Fruit fly (Drosophila melanogaster) whole organism, embryonic: ENCODE results near the gene CG10137.

Source experiments
- ATbp ChIP-seq: fragments of 200-800 bp; sonication (Bioruptor generic); optimal IDR thresholded peaks from 2 replicates; lab custom pipeline; 2017; ENCODE audit warnings: missing biosample characterization, mild to moderate bottlenecking, missing genetic modification characterization, missing genetic modification reagents
- Ada2b ChIP-seq: fragments of 200-800 bp; sonication (Bioruptor generic); IDR thresholded peaks from 2 replicates; pipeline ENCODE4 v1.3.6; 2022; ENCODE audit warnings: missing biosample characterization, missing genetic modification characterization
- Bdp1 ChIP-seq: fragments of 200-800 bp; sonication (Bioruptor generic); optimal IDR thresholded peaks from 3 replicates; lab custom pipeline; 2016; ENCODE audit warnings: missing biosample characterization, missing genetic modification characterization
- CG1024 ChIP-seq: fragments of 200-800 bp; sonication (Bioruptor generic); IDR thresholded peaks from 2 replicates; pipeline ENCODE4 v1.3.6; 2022; ENCODE audit warnings: missing biosample characterization, missing genetic modification characterization
- CG10274 ChIP-seq: fragments of 200-800 bp; sonication (Bioruptor generic); optimal IDR thresholded peaks from 3 replicates; lab custom pipeline; 2017; ENCODE audit warnings: missing biosample characterization, mild to moderate bottlenecking, missing genetic modification characterization
- CG10979 ChIP-seq: fragments of 200-800 bp; sonication (Bioruptor generic); optimal IDR thresholded peaks from 2 replicates; lab custom pipeline; 2018; ENCODE audit warnings: missing biosample characterization, mild to moderate bottlenecking, missing genetic modification characterization, moderate library complexity
- CG14050 ChIP-seq: fragments of 200-800 bp; sonication (Bioruptor generic); IDR thresholded peaks from 3 replicates; pipeline ENCODE4 v1.3.6; 2022; ENCODE audit warnings: missing biosample characterization, missing genetic modification characterization
- CG14441 ChIP-seq: fragments of 200-800 bp; sonication (Bioruptor generic); IDR thresholded peaks from 2 replicates; pipeline ENCODE4 v1.3.6; 2022; ENCODE audit warnings: missing biosample characterization, missing genetic modification characterization
- CG16813 ChIP-seq: fragments of 200-800 bp; sonication (Bioruptor generic); IDR thresholded peaks from 3 replicates; pipeline ENCODE4 v1.3.6; 2022; ENCODE audit warnings: missing biosample characterization, missing genetic modification characterization; ENCODE audit not compliant: partially characterized antibody
- CG2712 ChIP-seq: fragments of 200-800 bp; optimal IDR thresholded peaks from 3 replicates; lab custom pipeline; 2019; ENCODE audit warnings: missing biosample characterization, mild to moderate bottlenecking, missing genetic modification characterization, moderate library complexity
- CG30020 ChIP-seq: fragments of 200-800 bp; optimal IDR thresholded peaks from 2 replicates; lab custom pipeline; 2019; ENCODE audit warnings: missing biosample characterization, mild to moderate bottlenecking, missing genetic modification characterization, moderate library complexity
- CG30403 ChIP-seq: fragments of 200-800 bp; sonication (Bioruptor generic); optimal IDR thresholded peaks from 3 replicates; lab custom pipeline; 2016; ENCODE audit warnings: missing biosample characterization, missing genetic modification characterization
- CG3407 ChIP-seq: fragments of 200-800 bp; sonication (Bioruptor generic); optimal IDR thresholded peaks from 2 replicates; lab custom pipeline; 2018; ENCODE audit warnings: missing biosample characterization, mild to moderate bottlenecking, missing genetic modification characterization
- CG4360 ChIP-seq: fragments of 200-800 bp; sonication (Bioruptor generic); IDR thresholded peaks from 2 replicates; pipeline ENCODE4 v1.3.6; 2022; ENCODE audit warnings: missing biosample characterization, missing genetic modification characterization
- CG4707 ChIP-seq: fragments of 200-800 bp; sonication (Bioruptor generic); optimal IDR thresholded peaks from 2 replicates; lab custom pipeline; 2018; ENCODE audit warnings: missing biosample characterization, mild to moderate bottlenecking, missing genetic modification characterization, moderate library complexity
- CG4820 ChIP-seq: fragments of 200-800 bp; sonication (Bioruptor generic); optimal IDR thresholded peaks from 3 replicates; lab custom pipeline; 2016; ENCODE audit warnings: missing biosample characterization, missing genetic modification characterization
- CG4854 ChIP-seq: fragments of 200-800 bp; sonication (Bioruptor generic); optimal IDR thresholded peaks from 2 replicates; lab custom pipeline; 2016; ENCODE audit warnings: missing biosample characterization, missing genetic modification characterization, inconsistent platforms
- CG6854 ChIP-seq: fragments of 200-800 bp; sonication (Bioruptor generic); optimal IDR thresholded peaks from 3 replicates; lab custom pipeline; 2017; ENCODE audit warnings: missing biosample characterization, mild to moderate bottlenecking, missing genetic modification characterization
- CG9876 ChIP-seq: fragments of 200-800 bp; sonication (Bioruptor generic); optimal IDR thresholded peaks from 2 replicates; lab custom pipeline; 2016; ENCODE audit warnings: missing biosample characterization, missing genetic modification characterization
- Elba2 ChIP-seq: fragments of 200-800 bp; sonication (Bioruptor generic); optimal IDR thresholded peaks from 3 replicates; lab custom pipeline; 2016; ENCODE audit warnings: missing biosample characterization, missing genetic modification characterization
- HLHmδ ChIP-seq: fragments of 200-800 bp; sonication (Bioruptor generic); optimal IDR thresholded peaks from 2 replicates; lab custom pipeline; 2018; ENCODE audit warnings: missing biosample characterization, mild to moderate bottlenecking, missing genetic modification characterization, moderate library complexity
- Hey ChIP-seq: fragments of 200-800 bp; sonication (Bioruptor generic); optimal IDR thresholded peaks from 3 replicates; lab custom pipeline; 2018; ENCODE audit warnings: missing biosample characterization, mild to moderate bottlenecking, missing genetic modification characterization
- Hmr ChIP-seq: fragments of 200-800 bp; sonication (Bioruptor generic); optimal IDR thresholded peaks from 3 replicates; lab custom pipeline; 2017; ENCODE audit warnings: mild to moderate bottlenecking, missing biosample characterization, missing genetic modification reagents, missing genetic modification characterization
- Lhr ChIP-seq: fragments of 200-800 bp; sonication (Bioruptor generic); optimal IDR thresholded peaks from 3 replicates; lab custom pipeline; 2017; ENCODE audit warnings: mild to moderate bottlenecking, missing biosample characterization, missing genetic modification reagents, missing genetic modification characterization
- NFAT ChIP-seq: fragments of 200-800 bp; sonication (Bioruptor generic); IDR thresholded peaks from 2 replicates; pipeline ENCODE4 v1.3.6; 2022; ENCODE audit warnings: missing biosample characterization, missing genetic modification characterization
- Nf-YB ChIP-seq: fragments of 200-800 bp; sonication (Bioruptor generic); optimal IDR thresholded peaks from 3 replicates; lab custom pipeline; 2019; ENCODE audit warnings: missing biosample characterization, mild to moderate bottlenecking, missing genetic modification characterization, moderate library complexity
- Opbp ChIP-seq: fragments of 200-800 bp; sonication (Bioruptor generic); IDR thresholded peaks from 3 replicates; pipeline ENCODE4 v1.3.6; 2022; ENCODE audit warnings: missing biosample characterization, missing genetic modification characterization; ENCODE audit not compliant: partially characterized antibody
- Pdp1 ChIP-seq, 2 experiments: fragments of 200-800 bp; sonication (Bioruptor generic); optimal IDR thresholded peaks; 3 replicates each; lab custom pipeline; 2016; ENCODE audit warnings: missing biosample characterization in 2 of 2, missing genetic modification characterization in 2 of 2, mild to moderate bottlenecking in 1 of 2, moderate library complexity in 1 of 2
- Sry-β ChIP-seq: fragments of 200-800 bp; sonication (Bioruptor generic); optimal IDR thresholded peaks from 2 replicates; lab custom pipeline; 2018; ENCODE audit warnings: missing biosample characterization, mild to moderate bottlenecking, missing genetic modification characterization, moderate library complexity
- Sry-δ ChIP-seq: fragments of 200-800 bp; sonication (Bioruptor generic); optimal IDR thresholded peaks from 2 replicates; lab custom pipeline; 2016; ENCODE audit warnings: missing biosample characterization, missing genetic modification characterization
- Tbp ChIP-seq: fragments of >200 bp; optimal IDR thresholded peaks from 2 replicates; lab custom pipeline; 2018; ENCODE audit warnings: missing biosample characterization, missing genetic modification characterization
- ase ChIP-seq: fragments of 200-800 bp; sonication (Bioruptor generic); IDR thresholded peaks from 3 replicates; pipeline ENCODE4 v1.3.6; 2022; ENCODE audit warnings: missing biosample characterization, missing genetic modification characterization
- cg ChIP-seq: fragments of 200-800 bp; sonication (Bioruptor generic); optimal IDR thresholded peaks from 3 replicates; lab custom pipeline; 2019; ENCODE audit warnings: missing biosample characterization, mild to moderate bottlenecking, missing genetic modification characterization, moderate library complexity
- chn ChIP-seq: fragments of 200-800 bp; sonication (Bioruptor generic); optimal IDR thresholded peaks from 2 replicates; lab custom pipeline; 2016; ENCODE audit warnings: missing biosample characterization, missing genetic modification characterization
- dm ChIP-seq: fragments of 200-800 bp; sonication (Bioruptor generic); optimal IDR thresholded peaks from 3 replicates; lab custom pipeline; 2016; ENCODE audit warnings: missing biosample characterization, missing genetic modification characterization
- dpn ChIP-seq, 2 experiments: fragments of 200-800 bp; sonication (Bioruptor generic); optimal IDR thresholded peaks; 3 replicates each; lab custom pipeline; 2016; ENCODE audit warnings: missing biosample characterization in 2 of 2, missing genetic modification characterization in 2 of 2
- fd96Cb ChIP-seq: fragments of 200-800 bp; sonication (Bioruptor generic); optimal IDR thresholded peaks from 2 replicates; lab custom pipeline; 2018; ENCODE audit warnings: missing biosample characterization, mild to moderate bottlenecking, missing genetic modification characterization, moderate library complexity
- ken ChIP-seq: fragments of 200-800 bp; sonication (Bioruptor generic); IDR thresholded peaks from 3 replicates; pipeline ENCODE4 v1.3.6; 2022; ENCODE audit warnings: missing biosample characterization, missing genetic modification characterization
- lola ChIP-seq, 3 experiments: fragments of >200 bp in 2 of 3; fragments of 200-800 bp in 1 of 3; sonication (Bioruptor generic) in 1 of 3; optimal IDR thresholded peaks; 2 replicates each; lab custom pipeline; 2017 to 2019; ENCODE audit warnings: missing biosample characterization in 3 of 3, missing genetic modification characterization in 3 of 3, mild to moderate bottlenecking in 1 of 3, moderate library complexity in 1 of 3
- nerfin-2 ChIP-seq: fragments of 200-800 bp; sonication (Bioruptor generic); IDR thresholded peaks from 2 replicates; pipeline ENCODE4 v1.3.6; 2022; ENCODE audit warnings: missing biosample characterization, missing genetic modification characterization; ENCODE audit not compliant: partially characterized antibody
- pb ChIP-seq: fragments of 200-800 bp; sonication (Bioruptor generic); optimal IDR thresholded peaks from 3 replicates; lab custom pipeline; 2016; ENCODE audit warnings: missing biosample characterization, missing genetic modification characterization
- pzg ChIP-seq: fragments of 200-800 bp; sonication (Bioruptor generic); optimal IDR thresholded peaks from 3 replicates; lab custom pipeline; 2018; ENCODE audit warnings: missing biosample characterization, mild to moderate bottlenecking, missing genetic modification characterization, moderate library complexity
- rib ChIP-seq: fragments of 200-800 bp; sonication (Bioruptor generic); IDR thresholded peaks from 2 replicates; pipeline ENCODE4 v1.3.6; 2022; ENCODE audit warnings: missing biosample characterization, missing genetic modification characterization
- slbo ChIP-seq: fragments of 200-800 bp; sonication (Bioruptor generic); IDR thresholded peaks from 2 replicates; pipeline ENCODE4 v1.3.6; 2022; ENCODE audit warnings: missing biosample characterization, missing genetic modification characterization
- tap ChIP-seq: fragments of 200-800 bp; optimal IDR thresholded peaks from 3 replicates; lab custom pipeline; 2019; ENCODE audit warnings: missing biosample characterization, mild to moderate bottlenecking, missing genetic modification characterization, moderate library complexity
- tin ChIP-seq: fragments of 200-800 bp; sonication (Bioruptor generic); optimal IDR thresholded peaks from 3 replicates; lab custom pipeline; 2016; ENCODE audit warnings: missing biosample characterization, missing genetic modification characterization
- tna ChIP-seq: fragments of 200-800 bp; sonication (Bioruptor generic); IDR thresholded peaks from 2 replicates; pipeline ENCODE4 v1.3.6; 2022; ENCODE audit warnings: missing biosample characterization, missing genetic modification characterization; ENCODE audit not compliant: partially characterized antibody
- vvl ChIP-seq: fragments of 200-800 bp; sonication (Bioruptor generic); IDR thresholded peaks from 2 replicates; pipeline ENCODE4 v1.3.6; 2022; ENCODE audit warnings: missing biosample characterization, missing genetic modification characterization

The CG10137 gene

DNA sequence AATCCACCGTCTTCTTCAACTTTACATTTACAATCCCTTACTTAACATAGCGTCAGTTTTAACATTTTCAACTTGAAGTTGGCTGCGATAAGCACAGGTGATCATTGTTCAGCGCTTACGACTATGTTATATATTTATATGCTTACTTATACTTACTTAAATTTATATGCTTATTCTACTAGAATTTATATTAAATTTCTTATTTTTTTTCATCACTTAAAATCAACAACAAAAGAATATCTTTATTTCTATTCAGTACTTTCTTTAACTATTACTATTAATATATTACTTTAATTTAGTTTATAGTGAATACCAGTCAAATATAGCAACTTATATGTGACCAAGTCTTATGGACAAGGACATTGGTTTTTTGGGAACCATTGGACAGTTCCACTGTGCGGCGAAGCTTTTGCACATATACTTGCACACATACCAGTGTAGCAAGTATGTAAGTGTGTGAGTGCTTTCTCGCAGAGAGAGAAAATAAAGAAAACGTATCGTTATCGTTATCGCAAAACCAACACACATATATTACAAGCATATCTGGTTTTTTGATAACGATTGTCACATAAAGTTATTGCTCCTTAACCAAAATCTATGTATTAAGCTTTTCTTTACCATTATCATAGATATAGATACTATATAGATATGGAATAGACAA is 9.2 kb upstream of the CG10137 start, which contains the start of gene Hasp (continued):
- TF ChIP-seq cg, result peak; percentile 89
- peak; percentile 68 for TF ChIP-seq CG16813
- peak; percentile 83 for TF ChIP-seq vvl (GFP tag; lab: Robert Waterston, UW)
- TF ChIP-seq CG30020 (tag; lab: Kevin White, UChicago), result peak; percentile 2
- peak; percentile 84; the same call in 2 of the 3 replicates for TF ChIP-seq Opbp (GFP tag; lab: Robert Waterston, UW)
- peak; percentile 39; the same call in 1 of the 2 replicates for TF ChIP-seq NFAT
- TF ChIP-seq Hmr (GFP tag; lab: Kevin White, UChicago), result peak; percentile 43
- peak in 1 of 2 experiments; percentile 45 for TF ChIP-seq Pdp1 (GFP tag; optimal IDR thresholded peaks at IDR 0.05; lab: Kevin White, UChicago)
- TF ChIP-seq CG30403 (GFP tag; lab: Kevin White, UChicago), result peak; percentile 51
- TF ChIP-seq Elba2 (GFP tag; lab: Kevin White, UChicago), result no peak
- TF ChIP-seq pb (GFP tag; lab: Kevin White, UChicago), result no peak
- no peak for TF ChIP-seq Tbp
- TF ChIP-seq ATbp (GFP tag; lab: Kevin White, UChicago), result peak; percentile 44
- TF ChIP-seq slbo (GFP tag; lab: Robert Waterston, UW), result peak; percentile 59
- no peak for TF ChIP-seq CG10274 (GFP tag; lab: Kevin White, UChicago)
- TF ChIP-seq pzg (GFP tag; lab: Kevin White, UChicago), result peak; percentile 16
- no peak for TF ChIP-seq CG4360 (GFP tag; lab: Robert Waterston, UW)
- peak; percentile 46 for TF ChIP-seq CG6854
- no peak for TF ChIP-seq tap (tag; lab: Kevin White, UChicago)
- TF ChIP-seq CG10979, result peak; percentile 74
- peak; percentile 90 for TF ChIP-seq nerfin-2 (GFP tag; lab: Robert Waterston, UW)
- TF ChIP-seq Nf-YB (GFP tag; lab: Kevin White, UChicago), result peak; percentile 10
- 0 out of 2 replicates have a peak, but pooled peaks have one; percentile 23 for TF ChIP-seq Ada2b (GFP tag; lab: Robert Waterston, UW)
- no peak for TF ChIP-seq CG3407
- TF ChIP-seq CG4854 (GFP tag; lab: Kevin White, UChicago), result no peak
- TF ChIP-seq CG9876, result no peak
- no peak for TF ChIP-seq dm (GFP tag; lab: Kevin White, UChicago)
- no peak for TF ChIP-seq Bdp1 (GFP tag; lab: Kevin White, UChicago)
- no peak for TF ChIP-seq HLHmδ (GFP tag; lab: Kevin White, UChicago)
- no peak for TF ChIP-seq Sry-δ (GFP tag; lab: Kevin White, UChicago)
- TF ChIP-seq CG14050 (GFP tag; lab: Robert Waterston, UW), result peak; percentile 9; the same call in 1 of the 3 replicates
- TF ChIP-seq tna (GFP tag; lab: Robert Waterston, UW), result peak; percentile 96
- peak; percentile 79 for TF ChIP-seq CG4707 (GFP tag; lab: Kevin White, UChicago)
- peak; percentile 3; the same call in 1 of the 2 replicates for TF ChIP-seq CG1024
- peak; percentile 72 for TF ChIP-seq CG2712
- peak in 1 of 2 experiments; percentile 62 for TF ChIP-seq dpn (GFP tag; optimal IDR thresholded peaks at IDR 0.05; lab: Kevin White, UChicago)
- no peak for TF ChIP-seq Sry-β (GFP tag; lab: Kevin White, UChicago)
- no peak for TF ChIP-seq rib (GFP tag; lab: Robert Waterston, UW)
- TF ChIP-seq Lhr, result no peak
- peak; percentile 58 for TF ChIP-seq CG4820 (GFP tag; lab: Kevin White, UChicago)
- TF ChIP-seq ken (GFP tag; lab: Robert Waterston, UW), result peak; percentile 21; the same call in 1 of the 3 replicates
- peak; percentile 53; the same call in 1 of the 2 replicates for TF ChIP-seq CG14441 (GFP tag; lab: Robert Waterston, UW)
- peak in 1 of 3 experiments; percentile 38 for TF ChIP-seq lola (GFP tag; optimal IDR thresholded peaks at IDR 0.05; lab: Kevin White, UChicago)
- TF ChIP-seq ase (GFP tag; lab: Robert Waterston, UW), result peak; percentile 40; the same call in 1 of the 3 replicates
- no peak for TF ChIP-seq Hey (tag; lab: Kevin White, UChicago)
- peak; percentile 69 for TF ChIP-seq fd96Cb (tag; lab: Kevin White, UChicago)
- TF ChIP-seq chn (GFP tag; lab: Kevin White, UChicago), result no peak
- TF ChIP-seq tin (GFP tag; lab: Kevin White, UChicago), result peak; percentile 65
